Fruit fly (Drosophila melanogaster) Kc167 (cell line): ENCODE measurements around the gene CG42264.

Experiments used
- Myc ChIP-seq: fragments of >200 bp; optimal IDR thresholded peaks from 2 replicates; lab custom pipeline; 2017; ENCODE audit warnings: missing external identifiers
- Sin3A ChIP-seq: fragments of >200 bp; optimal IDR thresholded peaks from 2 replicates; lab custom pipeline; 2018; ENCODE audit warnings: missing external identifiers
- h ChIP-seq: fragments of >200 bp; optimal IDR thresholded peaks from 3 replicates; lab custom pipeline; 2018; ENCODE audit warnings: missing external identifiers
- insv ChIP-seq: fragments of >200 bp; optimal IDR thresholded peaks from 3 replicates; lab custom pipeline; 2018; ENCODE audit warnings: missing external identifiers
- psq ChIP-seq: fragments of >200 bp; optimal IDR thresholded peaks from 2 replicates; lab custom pipeline; 2017; ENCODE audit warnings: missing external identifiers
- ttk ChIP-seq: sonication (Bioruptor generic); optimal IDR thresholded peaks from 2 replicates; lab custom pipeline; 2017; ENCODE audit warnings: missing external identifiers

CG42264 gene

dm6 chrX:5752838-5753237, 23.6 kb downstream of the CG42264 start:
- TF ChIP-seq Sin3A (no peak), psq (no peak), ttk (no peak), Myc (lab: Kevin White, UChicago) (no peak), h (lab: Kevin White, UChicago) (no peak), insv (lab: Kevin White, UChicago) (no peak)

DNA sequence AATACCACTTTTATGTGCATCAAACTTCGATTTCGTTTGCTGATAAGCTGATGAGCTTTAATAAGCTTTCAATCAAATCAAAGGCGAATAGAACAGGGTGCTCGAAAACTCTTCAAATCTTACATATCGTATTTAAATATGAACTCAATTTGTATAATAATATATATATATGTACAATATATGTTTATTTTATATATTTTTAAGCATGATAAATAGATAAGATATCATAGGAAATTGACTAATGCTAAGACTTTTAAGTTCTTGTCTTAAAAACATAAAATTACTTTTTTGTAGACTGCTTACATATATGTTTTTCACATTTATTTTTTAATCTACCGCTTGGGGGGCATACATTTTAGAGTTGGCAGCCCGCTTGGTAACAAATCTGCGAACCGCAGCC, 24.5 kb downstream of the CG42264 start, which contains the start of gene CG15772:
Gene CG15772 (plus strand): TSS at position 301 of the 400 bp plus-strand sequence.
- TF ChIP-seq Myc (lab: Kevin White, UChicago) (no peak), Sin3A (no peak), ttk (no peak)

dm6 chrX:5746864-5747861, 29.3 kb downstream of the CG42264 start, which contains the start of the genes IntS6 and Rtel1:
IntS6 (minus strand) TSS chrX:5747254.
Rtel1 (plus strand) TSS chrX:5747747.
- no peak for TF ChIP-seq psq
- TF ChIP-seq h (lab: Kevin White, UChicago) = no peak
- TF ChIP-seq Sin3A = no peak
- TF ChIP-seq ttk = no peak
- no peak for TF ChIP-seq insv (lab: Kevin White, UChicago)
- TF ChIP-seq Myc (lab: Kevin White, UChicago) = no peak

DNA sequence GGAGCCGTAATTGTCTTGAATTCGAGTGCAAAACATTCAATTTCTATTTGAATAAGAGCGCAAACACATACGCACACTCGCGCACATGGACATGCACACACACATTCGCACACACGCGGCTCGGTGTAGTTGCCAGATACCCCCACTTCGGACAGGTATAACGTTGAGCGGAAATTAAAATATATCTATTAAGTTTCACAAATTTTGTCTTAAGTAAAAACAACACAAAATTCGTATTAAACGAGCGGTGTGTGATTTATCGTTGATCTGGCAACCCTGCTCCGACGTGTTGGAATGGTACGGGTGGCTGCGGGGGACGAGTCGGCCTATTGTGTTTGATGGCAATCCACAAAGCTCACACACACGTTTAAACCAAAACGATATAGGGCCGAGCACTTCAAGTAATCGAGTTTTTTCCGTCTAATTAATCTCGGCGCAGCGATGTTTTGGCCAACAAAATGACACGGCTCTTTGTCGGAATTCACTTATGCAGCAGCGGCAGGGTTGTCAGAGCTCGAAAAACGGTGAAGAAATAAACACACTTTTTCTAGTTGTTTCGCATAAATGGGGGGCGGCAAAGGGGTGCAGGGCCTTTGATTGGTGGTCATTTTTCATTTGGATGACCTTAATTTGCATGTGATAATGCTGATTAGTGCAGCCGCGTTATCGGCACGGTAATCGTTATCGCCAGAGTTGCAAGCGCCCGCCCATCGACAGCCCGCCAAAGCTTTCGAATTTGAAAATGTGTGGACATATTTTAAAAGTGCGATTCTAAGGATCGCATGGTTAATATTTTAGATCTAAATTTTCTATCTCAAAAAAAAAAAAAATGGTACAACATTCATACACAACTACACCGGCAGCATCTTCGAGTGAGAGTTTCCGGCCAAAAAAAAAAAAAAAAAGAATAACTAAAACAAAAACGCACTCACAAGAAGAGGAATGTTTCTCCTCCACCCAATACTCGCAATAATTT, 30.3 kb downstream of the CG42264 start:
- TF ChIP-seq h (lab: Kevin White, UChicago) (no peak), psq (no peak), Myc (lab: Kevin White, UChicago) (no peak), ttk (no peak), insv (lab: Kevin White, UChicago) (no peak), Sin3A (no peak)

DNA sequence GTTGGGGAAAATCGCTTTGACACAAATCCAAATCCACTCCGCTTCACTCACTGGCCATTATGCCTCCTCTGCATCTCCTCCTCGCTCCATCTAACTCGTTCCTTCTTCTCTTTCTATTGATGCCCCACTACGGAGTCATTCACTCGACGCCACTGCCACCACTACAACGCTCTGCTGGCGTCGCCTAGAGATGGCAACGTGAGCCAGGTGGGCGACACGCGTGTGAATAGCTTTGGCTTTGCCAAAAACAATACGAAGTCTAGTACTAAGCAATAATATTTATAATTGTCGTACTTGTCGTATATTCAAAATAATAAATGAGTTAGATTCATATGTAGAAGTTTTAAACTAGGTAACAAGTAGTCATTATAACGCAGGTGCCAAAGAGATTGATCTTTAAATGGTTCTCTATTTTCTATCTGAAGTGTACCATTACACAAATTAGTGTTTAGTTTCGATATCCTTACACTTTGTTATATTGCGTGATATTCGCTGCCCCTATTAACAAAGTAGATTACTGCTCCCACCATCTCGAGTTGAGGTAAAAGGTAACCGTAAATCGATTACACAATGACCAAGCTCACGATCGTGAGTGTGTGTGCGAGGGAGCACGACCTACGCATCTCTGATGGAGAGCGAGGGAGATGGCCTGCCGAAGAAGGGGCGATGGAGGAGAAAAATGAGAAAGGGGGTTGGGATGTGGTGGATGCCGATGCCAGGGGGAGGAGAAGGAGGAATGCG, 31.3 kb downstream of the CG42264 start:
- no peak for TF ChIP-seq Myc (lab: Kevin White, UChicago)
- no peak for TF ChIP-seq h (lab: Kevin White, UChicago)
- no peak for TF ChIP-seq psq
- no peak for TF ChIP-seq Sin3A
- no peak for TF ChIP-seq insv (lab: Kevin White, UChicago)
- TF ChIP-seq ttk = no peak

DNA sequence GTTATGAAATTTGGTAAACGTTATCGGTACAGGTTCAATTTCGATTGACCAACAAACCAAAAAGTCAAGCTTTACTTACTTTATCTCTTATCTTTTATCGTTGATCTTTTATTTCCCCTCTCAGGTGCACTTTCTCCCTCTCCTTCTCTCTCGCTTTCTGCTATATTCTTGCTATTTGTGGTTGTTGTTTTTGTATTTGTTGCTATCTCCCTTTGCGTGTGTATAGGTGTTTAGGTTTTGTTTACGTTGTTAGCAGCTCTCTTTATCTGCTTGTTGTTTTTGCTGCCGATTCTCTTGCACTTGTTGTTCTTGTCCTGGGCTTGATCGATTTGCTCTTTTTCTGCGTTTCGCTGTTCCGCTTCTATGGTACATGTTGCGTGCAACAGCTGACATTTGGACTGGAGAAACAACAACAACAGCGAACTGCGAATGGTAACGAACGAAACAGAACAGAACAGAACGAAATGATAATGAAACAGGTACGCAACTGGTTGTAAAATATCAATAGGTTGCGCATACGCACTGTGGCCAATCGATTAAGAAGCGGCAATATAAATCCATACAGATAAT, 32.1 kb downstream of the CG42264 start:
- TF ChIP-seq Myc (lab: Kevin White, UChicago) (no peak), insv (lab: Kevin White, UChicago) (no peak), Sin3A (no peak), psq (no peak), ttk (no peak), h (lab: Kevin White, UChicago) (no peak)

DNA sequence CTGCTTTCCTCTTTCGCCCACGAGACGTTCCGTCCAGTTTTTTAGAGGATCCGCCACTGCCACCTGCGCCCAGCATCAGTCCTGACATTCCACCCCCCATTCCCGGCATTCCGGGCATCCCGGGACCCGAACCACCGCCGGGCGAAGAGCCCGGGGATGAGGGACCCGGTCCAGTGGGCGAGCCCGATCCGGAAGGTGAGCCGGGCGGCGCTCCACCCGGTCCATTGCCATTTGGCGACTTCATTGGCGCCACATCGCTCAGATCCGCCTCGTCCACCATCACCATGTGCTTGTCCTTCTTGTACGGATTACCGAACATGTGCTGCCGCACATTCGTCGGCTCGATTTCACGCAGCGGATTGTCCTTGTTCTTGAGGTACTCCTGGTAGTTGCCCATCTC, 34.8 kb downstream of the CG42264 start:
- TF ChIP-seq ttk (no peak), insv (lab: Kevin White, UChicago) (no peak), h (lab: Kevin White, UChicago) (no peak), Sin3A (no peak), psq (no peak), Myc (lab: Kevin White, UChicago) (no peak)

dm6 chrX:5737676-5738220, 38.7 kb downstream of the CG42264 start, which contains the start of gene Snx27:
Snx27 (minus strand) TSS chrX:5738031.
- TF ChIP-seq ttk (no peak), Sin3A (no peak), Myc (lab: Kevin White, UChicago) (no peak), insv (lab: Kevin White, UChicago) (no peak), h (lab: Kevin White, UChicago) (no peak), psq (no peak)

- TF ChIP-seq insv (lab: Kevin White, UChicago) (no peak), Myc (lab: Kevin White, UChicago) (no peak), psq (no peak)
Observed at dm6 chrX:5737157-5737556, 39.3 kb downstream of the CG42264 start.

- TF ChIP-seq ttk = no peak
- no peak for TF ChIP-seq psq
- no peak for TF ChIP-seq insv (lab: Kevin White, UChicago)
- TF ChIP-seq h (lab: Kevin White, UChicago) = no peak
- no peak for TF ChIP-seq Myc (lab: Kevin White, UChicago)
- no peak for TF ChIP-seq Sin3A
Observed at dm6 chrX:5735268-5735941, 41.0 kb downstream of the CG42264 start.
